Fruit fly (Drosophila melanogaster): ENCODE measurements around the gene CG1146.

DNA sequence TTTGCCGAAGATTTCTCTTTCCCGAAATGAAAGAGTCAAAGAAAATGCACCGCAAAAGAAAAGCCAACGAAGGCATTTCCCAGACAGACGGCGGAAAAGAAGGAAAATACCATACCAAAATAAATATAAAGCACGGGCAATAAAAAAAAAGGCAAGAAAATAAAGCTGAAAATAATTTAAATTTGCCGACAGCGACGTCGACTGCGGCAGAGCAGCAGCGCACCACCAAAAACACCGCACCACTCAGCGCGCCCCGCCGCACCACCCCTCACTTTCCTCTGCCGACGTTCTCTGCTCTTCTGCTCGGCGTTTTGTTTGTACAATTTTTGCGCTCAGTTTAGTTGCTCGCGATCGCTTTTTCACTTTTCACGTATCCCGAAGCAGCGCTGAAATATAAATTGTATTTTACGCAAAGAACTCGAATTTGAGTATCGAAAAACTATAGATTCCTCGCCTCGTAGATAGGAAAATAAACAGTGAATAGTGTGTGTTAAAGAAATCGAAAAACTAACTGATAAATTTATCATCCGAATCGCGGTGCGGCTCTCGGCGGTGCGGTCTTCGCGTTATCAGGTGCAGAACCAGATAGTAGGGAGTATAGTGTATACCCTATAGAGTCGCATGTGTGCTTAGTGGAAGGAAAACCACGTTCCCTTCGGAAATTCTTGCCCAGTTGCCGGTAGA lies 30.9 kb upstream of the CG1146 start:
- TF ChIP-seq Ets98B (GFP tag; IDR thresholded peaks at IDR 0.05) = peak; percentile 51
- peak; percentile 48; the same call in 1 of the 3 replicates for TF ChIP-seq fd96Ca (GFP tag; IDR thresholded peaks at IDR 0.05)
- peak; percentile 29 for TF ChIP-seq CG12605 (GFP tag; IDR thresholded peaks at IDR 0.05)
- TF ChIP-seq D1 (tag; optimal IDR thresholded peaks at IDR 0.05) = no peak
- peak; percentile 65; the same call in 1 of the 3 replicates for TF ChIP-seq CG4496 (GFP tag; IDR thresholded peaks at IDR 0.05)
- no peak for TF ChIP-seq CG14655 (GFP tag; optimal IDR thresholded peaks at IDR 0.05)
- no peak for TF ChIP-seq gl (tag; optimal IDR thresholded peaks at IDR 0.05)
- no peak for TF ChIP-seq CG32121 (GFP tag; IDR thresholded peaks at IDR 0.05)
- no peak for TF ChIP-seq Pif1A (GFP tag; optimal IDR thresholded peaks at IDR 0.05)
- TF ChIP-seq CG17806 (tag; optimal IDR thresholded peaks at IDR 0.05) = no peak

All from whole organism, pupa.